Fruit fly (Drosophila melanogaster) whole organism, embryonic: Measurements from ENCODE around the gene EAChm.

Source experiments
- Atf-2 ChIP-seq: fragments of 200-800 bp; sonication (Bioruptor generic); optimal IDR thresholded peaks from 2 replicates; lab custom pipeline; 2016; ENCODE audit warnings: missing biosample characterization, missing genetic modification characterization
- CG10209 ChIP-seq: fragments of 200-800 bp; sonication (Bioruptor generic); optimal IDR thresholded peaks from 3 replicates; lab custom pipeline; 2017; ENCODE audit warnings: missing biosample characterization, mild to moderate bottlenecking, missing genetic modification characterization, missing genetic modification reagents
- CG10267 ChIP-seq: fragments of 200-800 bp; sonication (Bioruptor generic); optimal IDR thresholded peaks from 2 replicates; lab custom pipeline; 2018; ENCODE audit warnings: missing biosample characterization, mild to moderate bottlenecking, missing genetic modification characterization, moderate library complexity
- CG11696 ChIP-seq: fragments of 200-800 bp; sonication (Bioruptor generic); IDR thresholded peaks from 2 replicates; pipeline ENCODE4 v1.3.6; 2022; ENCODE audit warnings: missing biosample characterization, missing genetic modification characterization
- CG14667 ChIP-seq: fragments of 200-800 bp; sonication (Bioruptor generic); IDR thresholded peaks from 2 replicates; pipeline ENCODE4 v1.3.6; 2022; ENCODE audit warnings: missing biosample characterization, missing genetic modification characterization
- CG15601 ChIP-seq: fragments of 200-800 bp; sonication (Bioruptor generic); optimal IDR thresholded peaks from 3 replicates; lab custom pipeline; 2019; ENCODE audit warnings: missing biosample characterization, mild to moderate bottlenecking, missing genetic modification characterization, moderate library complexity
- CG1602 ChIP-seq: fragments of 200-800 bp; sonication (Bioruptor generic); optimal IDR thresholded peaks from 3 replicates; lab custom pipeline; 2016; ENCODE audit warnings: missing biosample characterization, missing genetic modification characterization
- CG17359 ChIP-seq: fragments of 200-800 bp; sonication (Bioruptor generic); optimal IDR thresholded peaks from 3 replicates; lab custom pipeline; 2018; ENCODE audit warnings: missing biosample characterization, mild to moderate bottlenecking, missing genetic modification characterization, moderate library complexity
- CG17385 ChIP-seq: fragments of 200-800 bp; sonication (Bioruptor generic); optimal IDR thresholded peaks from 3 replicates; lab custom pipeline; 2018; ENCODE audit warnings: missing biosample characterization, mild to moderate bottlenecking, missing genetic modification characterization
- CG17829 ChIP-seq: fragments of 200-800 bp; optimal IDR thresholded peaks from 2 replicates; lab custom pipeline; 2019; ENCODE audit warnings: missing biosample characterization, mild to moderate bottlenecking, missing genetic modification characterization, moderate library complexity
- CG18262 ChIP-seq: fragments of 200-800 bp; optimal IDR thresholded peaks from 3 replicates; lab custom pipeline; 2019; ENCODE audit warnings: missing biosample characterization, mild to moderate bottlenecking, missing genetic modification characterization, moderate library complexity
- CG1832 ChIP-seq: fragments of 200-800 bp; sonication (Bioruptor generic); optimal IDR thresholded peaks from 2 replicates; lab custom pipeline; 2017; ENCODE audit warnings: missing biosample characterization, mild to moderate bottlenecking, missing genetic modification characterization, inconsistent platforms
- CG18619 ChIP-seq: fragments of 200-800 bp; sonication (Bioruptor generic); optimal IDR thresholded peaks from 3 replicates; lab custom pipeline; 2017; ENCODE audit warnings: missing biosample characterization, mild to moderate bottlenecking, missing genetic modification characterization
- CG2678 ChIP-seq: fragments of 200-800 bp; sonication (Bioruptor generic); optimal IDR thresholded peaks from 3 replicates; lab custom pipeline; 2019; ENCODE audit warnings: missing biosample characterization, mild to moderate bottlenecking, missing genetic modification characterization, moderate library complexity
- CG2889 ChIP-seq: fragments of 200-800 bp; sonication (Bioruptor generic); IDR thresholded peaks from 3 replicates; pipeline ENCODE4 v1.3.6; 2022; ENCODE audit warnings: missing biosample characterization, missing genetic modification characterization
- CG31365 ChIP-seq: fragments of 200-800 bp; sonication (Bioruptor generic); optimal IDR thresholded peaks from 2 replicates; lab custom pipeline; 2018; ENCODE audit warnings: missing biosample characterization, mild to moderate bottlenecking, missing genetic modification characterization
- CG31441 ChIP-seq: fragments of 200-800 bp; sonication (Bioruptor generic); IDR thresholded peaks from 2 replicates; pipeline ENCODE4 v1.3.6; 2022; ENCODE audit warnings: missing biosample characterization, missing genetic modification characterization
- CG3281 ChIP-seq: fragments of 200-800 bp; sonication (Bioruptor generic); optimal IDR thresholded peaks from 3 replicates; lab custom pipeline; 2017; ENCODE audit warnings: missing biosample characterization, mild to moderate bottlenecking, missing genetic modification characterization
- CG6272 ChIP-seq: fragments of 200-800 bp; sonication (Bioruptor generic); IDR thresholded peaks from 2 replicates; pipeline ENCODE4 v1.3.6; 2022; ENCODE audit warnings: missing biosample characterization, missing genetic modification characterization
- CG6654 ChIP-seq: fragments of 200-800 bp; sonication (Bioruptor generic); optimal IDR thresholded peaks from 2 replicates; lab custom pipeline; 2017; ENCODE audit warnings: missing biosample characterization, mild to moderate bottlenecking, missing genetic modification characterization
- CG6689 ChIP-seq: fragments of 200-800 bp; sonication (Bioruptor generic); IDR thresholded peaks from 2 replicates; pipeline ENCODE4 v1.3.6; 2022; ENCODE audit warnings: missing biosample characterization, missing genetic modification characterization
- CG6791 ChIP-seq: fragments of 200-800 bp; sonication (Bioruptor generic); IDR thresholded peaks from 3 replicates; pipeline ENCODE4 v1.3.6; 2022; ENCODE audit warnings: missing biosample characterization, missing genetic modification characterization; ENCODE audit not compliant: partially characterized antibody
- CG6813 ChIP-seq: fragments of 200-800 bp; sonication (Bioruptor generic); optimal IDR thresholded peaks from 2 replicates; lab custom pipeline; 2017; ENCODE audit warnings: missing biosample characterization, missing genetic modification characterization, mild to moderate bottlenecking, moderate library complexity, missing genetic modification reagents
- CG7839 ChIP-seq: fragments of 200-800 bp; sonication (Bioruptor generic); optimal IDR thresholded peaks from 3 replicates; lab custom pipeline; 2018; ENCODE audit warnings: missing biosample characterization, mild to moderate bottlenecking, missing genetic modification characterization, moderate library complexity
- CG8765 ChIP-seq: fragments of 200-800 bp; sonication (Bioruptor generic); IDR thresholded peaks from 2 replicates; pipeline ENCODE4 v1.3.6; 2022; ENCODE audit warnings: missing biosample characterization, missing genetic modification characterization
- CG9876 ChIP-seq: fragments of 200-800 bp; sonication (Bioruptor generic); optimal IDR thresholded peaks from 2 replicates; lab custom pipeline; 2016; ENCODE audit warnings: missing biosample characterization, missing genetic modification characterization
- E2f2 ChIP-seq: fragments of 200-800 bp; sonication (Bioruptor generic); IDR thresholded peaks from 2 replicates; pipeline ENCODE4 v1.3.6; 2022; ENCODE audit warnings: missing biosample characterization, missing genetic modification characterization
- Eip74EF ChIP-seq, 2 experiments: fragments of 200-800 bp in 1 of 2; fragments of >200 bp in 1 of 2; sonication (Bioruptor generic) in 1 of 2; optimal IDR thresholded peaks; 2 replicates each; lab custom pipeline; 2017 to 2019; ENCODE audit warnings: missing biosample characterization in 2 of 2, missing genetic modification characterization in 2 of 2, mild to moderate bottlenecking in 1 of 2, moderate library complexity in 1 of 2
- NC2α ChIP-seq: fragments of 200-800 bp; sonication (Bioruptor generic); optimal IDR thresholded peaks from 2 replicates; lab custom pipeline; 2016; ENCODE audit warnings: missing biosample characterization, missing genetic modification characterization
- NK7.1 ChIP-seq: fragments of 200-800 bp; sonication (Bioruptor generic); optimal IDR thresholded peaks from 3 replicates; lab custom pipeline; 2016; ENCODE audit warnings: missing biosample characterization, missing genetic modification characterization
- Side ChIP-seq: fragments of 200-800 bp; sonication (Bioruptor generic); optimal IDR thresholded peaks from 2 replicates; lab custom pipeline; 2016; ENCODE audit warnings: missing biosample characterization, missing genetic modification characterization
- Sox100B ChIP-seq: fragments of 200-800 bp; sonication (Bioruptor generic); optimal IDR thresholded peaks from 3 replicates; lab custom pipeline; 2018; ENCODE audit warnings: missing biosample characterization, mild to moderate bottlenecking, missing genetic modification characterization
- ab ChIP-seq: fragments of 200-800 bp; sonication (Bioruptor generic); optimal IDR thresholded peaks from 2 replicates; lab custom pipeline; 2016; ENCODE audit warnings: missing biosample characterization, missing genetic modification characterization
- dmrt11E ChIP-seq: fragments of 200-800 bp; sonication (Bioruptor generic); optimal IDR thresholded peaks from 3 replicates; lab custom pipeline; 2018; ENCODE audit warnings: missing biosample characterization, mild to moderate bottlenecking, missing genetic modification characterization, moderate library complexity
- gcm ChIP-seq: fragments of 200-800 bp; sonication (Bioruptor generic); optimal IDR thresholded peaks from 2 replicates; lab custom pipeline; 2019; ENCODE audit warnings: missing biosample characterization, mild to moderate bottlenecking, missing genetic modification characterization, moderate library complexity
- h ChIP-seq: fragments of >200 bp; optimal IDR thresholded peaks from 2 replicates; lab custom pipeline; 2017
- ham ChIP-seq: fragments of 200-800 bp; sonication (Bioruptor generic); IDR thresholded peaks from 2 replicates; pipeline ENCODE4 v1.3.6; 2022; ENCODE audit warnings: missing biosample characterization, missing genetic modification characterization
- insv ChIP-seq, 2 experiments: fragments of 200-800 bp; sonication (Bioruptor generic); optimal IDR thresholded peaks; 3 replicates each; lab custom pipeline; 2016 to 2018; ENCODE audit warnings: missing biosample characterization in 2 of 2, missing genetic modification characterization in 2 of 2
- jumu ChIP-seq: fragments of 200-800 bp; sonication (Bioruptor generic); optimal IDR thresholded peaks from 3 replicates; lab custom pipeline; 2016; ENCODE audit warnings: missing biosample characterization, missing genetic modification characterization
- ken ChIP-seq: fragments of 200-800 bp; sonication (Bioruptor generic); IDR thresholded peaks from 3 replicates; pipeline ENCODE4 v1.3.6; 2022; ENCODE audit warnings: missing biosample characterization, missing genetic modification characterization
- klu ChIP-seq: fragments of 200-800 bp; sonication (Bioruptor generic); IDR thresholded peaks from 2 replicates; pipeline ENCODE4 v1.3.6; 2022; ENCODE audit warnings: missing biosample characterization, missing genetic modification characterization
- nerfin-2 ChIP-seq: fragments of 200-800 bp; sonication (Bioruptor generic); IDR thresholded peaks from 2 replicates; pipeline ENCODE4 v1.3.6; 2022; ENCODE audit warnings: missing biosample characterization, missing genetic modification characterization; ENCODE audit not compliant: partially characterized antibody
- oc ChIP-seq: fragments of 200-800 bp; sonication (Bioruptor generic); optimal IDR thresholded peaks from 2 replicates; lab custom pipeline; 2018; ENCODE audit warnings: missing biosample characterization, mild to moderate bottlenecking, missing genetic modification characterization, moderate library complexity
- pb ChIP-seq: fragments of 200-800 bp; sonication (Bioruptor generic); optimal IDR thresholded peaks from 3 replicates; lab custom pipeline; 2016; ENCODE audit warnings: missing biosample characterization, missing genetic modification characterization
- pho ChIP-seq: fragments of 200-800 bp; sonication (Bioruptor generic); optimal IDR thresholded peaks from 2 replicates; lab custom pipeline; 2016; ENCODE audit warnings: missing biosample characterization, missing genetic modification characterization
- repo ChIP-seq: fragments of 200-800 bp; sonication (Bioruptor generic); optimal IDR thresholded peaks from 2 replicates; lab custom pipeline; 2016; ENCODE audit warnings: missing biosample characterization, missing genetic modification characterization
- sens-2 ChIP-seq: fragments of 200-800 bp; sonication (Bioruptor generic); IDR thresholded peaks from 2 replicates; pipeline ENCODE4 v1.3.6; 2022; ENCODE audit warnings: missing biosample characterization, missing genetic modification characterization
- slbo ChIP-seq: fragments of 200-800 bp; sonication (Bioruptor generic); IDR thresholded peaks from 2 replicates; pipeline ENCODE4 v1.3.6; 2022; ENCODE audit warnings: missing biosample characterization, missing genetic modification characterization
- tap ChIP-seq: fragments of 200-800 bp; optimal IDR thresholded peaks from 3 replicates; lab custom pipeline; 2019; ENCODE audit warnings: missing biosample characterization, mild to moderate bottlenecking, missing genetic modification characterization, moderate library complexity

Gene EAChm

dm6 chr3L:15013957-15014692, 40.5 kb upstream of the EAChm start, which contains the start of gene Reck (continued):
- TF ChIP-seq Atf-2 (GFP tag; lab: Kevin White, UChicago) (peak; percentile 11), CG17829 (tag; lab: Kevin White, UChicago) (peak; percentile 89), CG17385 (GFP tag; lab: Kevin White, UChicago) (peak; percentile 77), Side (GFP tag; lab: Kevin White, UChicago) (peak; percentile 25), CG6813 (GFP tag; lab: Kevin White, UChicago) (peak; percentile 86), CG6689 (GFP tag; lab: Robert Waterston, UW) (no peak), CG2678 (tag; lab: Kevin White, UChicago) (peak; percentile 87), jumu (GFP tag; lab: Kevin White, UChicago) (no peak), CG18619 (peak; percentile 75), CG6272 (peak; percentile 32; the same call in 1 of the 2 replicates), CG14667 (GFP tag; lab: Robert Waterston, UW) (no peak; the same call in 1 of the 2 replicates), pb (no peak), CG18262 (tag; lab: Kevin White, UChicago) (peak; percentile 86), NK7.1 (GFP tag; lab: Kevin White, UChicago) (peak; percentile 16), Eip74EF (GFP tag; optimal IDR thresholded peaks at IDR 0.05; lab: Kevin White, UChicago) (peak in 1 of 2 experiments; percentile 84), CG2889 (GFP tag; lab: Robert Waterston, UW) (peak; percentile 54; the same call in 2 of the 3 replicates), CG10209 (GFP tag; lab: Kevin White, UChicago) (peak; percentile 73), E2f2 (peak; percentile 75), tap (peak; percentile 87), CG3281 (GFP tag; lab: Kevin White, UChicago) (peak; percentile 84), sens-2 (peak; percentile 85), CG1832 (GFP tag; lab: Kevin White, UChicago) (no peak), ham (no peak), ken (GFP tag; lab: Robert Waterston, UW) (peak; percentile 65), nerfin-2 (GFP tag; lab: Robert Waterston, UW) (no peak), CG6654 (GFP tag; lab: Kevin White, UChicago) (peak; percentile 15), Sox100B (peak; percentile 84), CG6791 (GFP tag; lab: Robert Waterston, UW) (no peak), CG8765 (GFP tag; lab: Robert Waterston, UW) (peak; percentile 70), h (lab: Kevin White, UChicago) (no peak), klu (GFP tag; lab: Robert Waterston, UW) (no peak), gcm (peak; percentile 90), CG15601 (peak; percentile 69), oc (tag; lab: Kevin White, UChicago) (peak; percentile 80), CG17359 (tag; lab: Kevin White, UChicago) (peak; percentile 91), CG9876 (GFP tag; lab: Kevin White, UChicago) (no peak), ab (GFP tag; lab: Kevin White, UChicago) (no peak), insv (GFP tag; optimal IDR thresholded peaks at IDR 0.05; lab: Kevin White, UChicago) (no peak), NC2α (peak; percentile 21), slbo (GFP tag; lab: Robert Waterston, UW) (peak; percentile 77), CG1602 (GFP tag; lab: Kevin White, UChicago) (peak; percentile 71), CG10267 (tag; lab: Kevin White, UChicago) (peak; percentile 88), CG31365 (tag; lab: Kevin White, UChicago) (peak; percentile 98), CG31441 (GFP tag; lab: Robert Waterston, UW) (peak; percentile 90), dmrt11E (tag; lab: Kevin White, UChicago) (peak; percentile 84), pho (GFP tag; lab: Kevin White, UChicago) (no peak), repo (peak; percentile 6), CG7839 (tag; lab: Kevin White, UChicago) (peak; percentile 83), CG11696 (GFP tag; lab: Robert Waterston, UW) (peak; percentile 61)
